Worm (Caenorhabditis elegans): ENCODE data around the gene srlf-18.

The srlf-18 gene

DNA sequence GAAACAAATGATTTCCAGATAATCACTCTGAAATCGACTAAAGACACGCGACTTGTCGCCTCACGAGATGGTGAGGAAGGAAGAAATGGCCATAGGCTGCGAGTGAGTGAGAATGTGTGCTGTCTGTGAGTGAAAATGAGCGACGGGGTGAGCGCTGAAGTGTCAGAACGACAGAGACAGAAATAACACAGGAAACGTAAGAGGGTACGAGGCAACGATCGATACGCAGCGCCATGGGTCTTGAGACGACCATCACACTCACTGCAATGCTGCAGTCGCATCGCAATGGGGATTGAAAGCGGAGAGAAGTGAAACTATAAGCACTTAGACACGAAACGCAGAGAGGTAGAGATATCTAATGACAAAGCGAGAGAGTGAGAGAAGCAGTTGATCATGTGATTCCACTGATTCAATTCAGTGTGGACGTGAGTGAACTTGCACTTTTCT, 18.5 kb downstream of the srlf-18 start (continued):
- TF ChIP-seq mab-9 (GFP tag; IDR thresholded peaks at IDR 0.05): peak; percentile 81
- TF ChIP-seq hpl-2 (GFP tag; optimal IDR thresholded peaks at IDR 0.05): peak; percentile 54
- peak; percentile 92 for TF ChIP-seq jun-1 (tag; optimal IDR thresholded peaks at IDR 0.05)
- TF ChIP-seq lir-3 (tag; optimal IDR thresholded peaks at IDR 0.05; ENCODE audit: poor library complexity): peak; percentile 89
- TF ChIP-seq aly-2 (tag; optimal IDR thresholded peaks at IDR 0.05): peak; percentile 73
- TF ChIP-seq zip-4 (GFP tag; optimal IDR thresholded peaks at IDR 0.05): peak; percentile 60
- TF ChIP-seq unc-30 (tag; optimal IDR thresholded peaks at IDR 0.05): no peak
- TF ChIP-seq lin-13 (GFP tag; optimal IDR thresholded peaks at IDR 0.05): peak; percentile 93
- TF ChIP-seq aha-1 (tag; optimal IDR thresholded peaks at IDR 0.05): peak; percentile 42
- peak; percentile 70 for TF ChIP-seq pax-3 (tag; optimal IDR thresholded peaks at IDR 0.05)
- peak in 1 of 2 experiments; percentile 95 for TF ChIP-seq mdl-1 (tag; optimal IDR thresholded peaks at IDR 0.05)
- peak; percentile 89 for TF ChIP-seq ceh-8 (GFP tag; optimal IDR thresholded peaks at IDR 0.05)
- peak; percentile 91 for TF ChIP-seq egl-13 (tag; optimal IDR thresholded peaks at IDR 0.05)
- peak; percentile 86 to 92 for TF ChIP-seq efl-1 (optimal IDR thresholded peaks at IDR 0.05)
- peak; percentile 67 to 97 for TF ChIP-seq efl-1 (GFP tag; optimal IDR thresholded peaks at IDR 0.05 in 1 of 2)
- TF ChIP-seq fkh-8 (tag; optimal IDR thresholded peaks at IDR 0.05): peak; percentile 97
- peak; percentile 84 for TF ChIP-seq mef-2 (tag; optimal IDR thresholded peaks at IDR 0.05)
- TF ChIP-seq tlp-1 (tag; optimal IDR thresholded peaks at IDR 0.05): no peak
- TF ChIP-seq fkh-10 (GFP tag; optimal IDR thresholded peaks at IDR 0.05): peak; percentile 92
- TF ChIP-seq unc-130 (tag; optimal IDR thresholded peaks at IDR 0.05): peak; percentile 93
- TF ChIP-seq ama-1 (optimal IDR thresholded peaks at IDR 0.05): peak; percentile 73
- TF ChIP-seq pqm-1 (tag; optimal IDR thresholded peaks at IDR 0.05): no peak
- TF ChIP-seq ets-5 (GFP tag; IDR thresholded peaks at IDR 0.05): no peak
- peak; percentile 45 for TF ChIP-seq C34B4.2 (tag; optimal IDR thresholded peaks at IDR 0.05)
- peak; percentile 91 for TF ChIP-seq nhr-237 (tag; optimal IDR thresholded peaks at IDR 0.05)
- TF ChIP-seq xbp-1 (tag; optimal IDR thresholded peaks at IDR 0.05): peak; percentile 94
- TF ChIP-seq hlh-17 (GFP tag; optimal IDR thresholded peaks at IDR 0.05; ENCODE audit: borderline replicate concordance): no peak
- peak; percentile 91 for TF ChIP-seq C16A3.4 (tag; optimal IDR thresholded peaks at IDR 0.05)
- TF ChIP-seq ceh-63 (GFP tag; optimal IDR thresholded peaks at IDR 0.05): no peak
- TF ChIP-seq nhr-20 (tag; optimal IDR thresholded peaks at IDR 0.05): peak; percentile 96
- peak; percentile 92 for TF ChIP-seq unc-86 (tag; optimal IDR thresholded peaks at IDR 0.05)
- TF ChIP-seq pag-3 (tag; optimal IDR thresholded peaks at IDR 0.05; ENCODE audit: borderline replicate concordance, insufficient read depth): no peak

DNA sequence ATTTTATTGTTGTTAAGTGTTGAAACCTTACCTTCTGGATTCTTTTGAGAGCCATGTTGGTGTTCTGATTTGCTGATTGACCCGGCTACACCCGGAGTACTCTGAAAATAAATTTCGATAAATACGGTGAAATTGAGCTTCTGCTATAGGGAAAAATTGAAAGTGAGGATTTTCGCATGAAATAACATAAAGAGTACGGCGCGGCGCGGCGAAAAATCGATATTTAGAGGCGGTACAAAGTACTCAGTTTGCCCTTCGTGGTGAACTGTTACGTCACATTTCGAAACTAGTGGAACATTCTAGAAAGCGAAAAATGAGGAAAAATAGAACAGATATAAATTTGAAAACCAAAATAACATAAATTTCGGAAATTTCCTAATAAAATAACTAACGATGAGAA, 19.1 kb downstream of the srlf-18 start, which contains the start of gene let-70:
Gene let-70 (minus strand): TSS at position 101 of the 400 bp plus-strand sequence.
- TF ChIP-seq skn-1 (tag; optimal IDR thresholded peaks at IDR 0.05) (peak; percentile 23), snpc-4 (tag; optimal IDR thresholded peaks at IDR 0.05) (no peak)

DNA sequence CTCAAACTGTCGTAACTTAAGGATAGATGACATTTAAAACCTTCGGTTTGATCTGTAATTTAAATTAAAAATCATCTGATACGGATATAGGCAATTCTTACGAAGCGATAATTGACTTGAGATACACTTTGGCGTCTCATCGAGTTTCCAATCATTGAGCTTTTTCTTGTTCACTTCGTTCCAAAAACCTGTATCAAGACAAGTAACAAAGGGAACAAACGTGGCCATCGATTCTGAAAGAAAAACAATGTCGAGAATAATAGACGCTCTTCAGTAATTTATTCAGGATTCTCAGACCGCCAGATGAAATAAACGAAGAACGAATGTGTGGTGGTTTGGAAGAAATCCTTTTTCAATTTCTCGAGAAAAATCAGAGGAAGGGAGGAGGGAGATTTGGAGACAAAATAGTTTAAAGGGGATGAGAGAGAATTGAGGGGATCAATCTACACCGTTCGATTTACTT, 20.4 kb downstream of the srlf-18 start, which contains the start of gene atg-7:
Gene atg-7 (minus strand): TSS at position 233 of the 463 bp plus-strand sequence.
- TF ChIP-seq snu-23 (GFP tag; optimal IDR thresholded peaks at IDR 0.05) (peak; percentile 9), ama-1 (optimal IDR thresholded peaks at IDR 0.05) (peak; percentile 90), isw-1 (GFP tag; IDR thresholded peaks at IDR 0.05) (no peak), nhr-85 (tag) (peak; percentile 69), mab-9 (GFP tag; IDR thresholded peaks at IDR 0.05) (no peak), lin-14 (GFP tag; optimal IDR thresholded peaks at IDR 0.05) (no peak), dpl-1 (GFP tag; optimal IDR thresholded peaks at IDR 0.05) (no peak), pag-3 (tag; optimal IDR thresholded peaks at IDR 0.05; ENCODE audit: borderline replicate concordance, insufficient read depth) (no peak), nhr-90 (tag; optimal IDR thresholded peaks at IDR 0.05; ENCODE audit: poor library complexity) (peak; percentile 5), lin-39 (tag; optimal IDR thresholded peaks at IDR 0.05) (no peak), nhr-71 (tag; optimal IDR thresholded peaks at IDR 0.05) (no peak), rnt-1 (tag; optimal IDR thresholded peaks at IDR 0.05) (peak; percentile 10), nhr-20 (tag; optimal IDR thresholded peaks at IDR 0.05) (no peak), xbp-1 (tag; optimal IDR thresholded peaks at IDR 0.05) (peak; percentile 14), nhr-237 (tag; optimal IDR thresholded peaks at IDR 0.05) (no peak), aly-2 (tag; optimal IDR thresholded peaks at IDR 0.05) (peak; percentile 22), lir-3 (tag; optimal IDR thresholded peaks at IDR 0.05; ENCODE audit: poor library complexity) (peak; percentile 13), nhr-28 (tag; optimal IDR thresholded peaks at IDR 0.05) (no peak), zip-4 (GFP tag; optimal IDR thresholded peaks at IDR 0.05) (no peak), swsn-7 (tag; optimal IDR thresholded peaks at IDR 0.05) (no peak), dsc-1 (tag; optimal IDR thresholded peaks at IDR 0.05) (peak; percentile 25), vab-15 (tag; optimal IDR thresholded peaks at IDR 0.05) (no peak), lin-15B (tag; optimal IDR thresholded peaks at IDR 0.05) (no peak), nhr-19 (GFP tag; conservative IDR thresholded peaks at IDR 0.05) (no peak)

All from whole organism, L1 larva.